Fruit fly (Drosophila melanogaster) whole organism, wandering third instar larva: ENCODE measurements around the gene CG32085.
A peak's percentile ranks its signal among the peaks of the same experiment; 100 is the strongest.

Experiments used
- Abd-B ChIP-seq: fragments of >200 bp; optimal IDR thresholded peaks from 2 replicates; lab custom pipeline; 2017; ENCODE audit warnings: missing biosample characterization, missing genetic modification characterization
- CG32264 ChIP-seq: fragments of 200-800 bp; sonication (Bioruptor generic); optimal IDR thresholded peaks from 2 replicates; lab custom pipeline; 2016; ENCODE audit warnings: missing biosample characterization, missing genetic modification characterization
- CG9705 ChIP-seq: fragments of 200-800 bp; sonication (Bioruptor generic); optimal IDR thresholded peaks from 2 replicates; lab custom pipeline; 2018; ENCODE audit warnings: missing biosample characterization, mild to moderate bottlenecking, missing genetic modification characterization
- CrebA ChIP-seq: fragments of 200-800 bp; sonication (Bioruptor generic); optimal IDR thresholded peaks from 2 replicates; lab custom pipeline; 2016; ENCODE audit warnings: missing biosample characterization, mild to moderate bottlenecking, missing genetic modification characterization, borderline replicate concordance
- Dfd ChIP-seq: fragments of >200 bp; optimal IDR thresholded peaks from 2 replicates; lab custom pipeline; 2017; ENCODE audit warnings: missing biosample characterization, missing genetic modification characterization
- Dif ChIP-seq: fragments of 200-275, 200-300 bp; sonication (Bioruptor generic); optimal IDR thresholded peaks from 2 replicates; lab custom pipeline; 2018; ENCODE audit warnings: missing biosample characterization, missing genetic modification characterization; ENCODE audit not compliant: partially characterized antibody
- GATAd ChIP-seq: sonication (Bioruptor generic); optimal IDR thresholded peaks from 2 replicates; lab custom pipeline; 2016; ENCODE audit warnings: missing biosample characterization, missing genetic modification characterization
- Hnf4 ChIP-seq: fragments of 200-800 bp; sonication (Bioruptor generic); optimal IDR thresholded peaks from 2 replicates; lab custom pipeline; 2016; ENCODE audit warnings: missing biosample characterization, mild to moderate bottlenecking, missing genetic modification characterization
- Hr78 ChIP-seq: fragments of >200 bp; optimal IDR thresholded peaks from 2 replicates; lab custom pipeline; 2017; ENCODE audit warnings: missing biosample characterization, missing genetic modification characterization
- Hr83 ChIP-seq: fragments of 200-300 bp; sonication (Bioruptor generic); optimal IDR thresholded peaks from 2 replicates; lab custom pipeline; 2016; ENCODE audit warnings: missing biosample characterization, mild to moderate bottlenecking, missing genetic modification characterization, moderate library complexity; ENCODE audit not compliant: poor library complexity, severe bottlenecking
- Jra ChIP-seq: sonication (Bioruptor generic); optimal IDR thresholded peaks from 2 replicates; lab custom pipeline; 2016; ENCODE audit warnings: missing biosample characterization, missing genetic modification characterization
- Myc ChIP-seq: fragments of >200 bp; optimal IDR thresholded peaks from 2 replicates; lab custom pipeline; 2017
- N ChIP-seq: fragments of >200 bp; optimal IDR thresholded peaks from 2 replicates; lab custom pipeline; 2018; ENCODE audit warnings: missing biosample characterization, missing external identifiers, missing genetic modification characterization
- OdsH ChIP-seq: fragments of 200-800 bp; sonication (Bioruptor generic); optimal IDR thresholded peaks from 2 replicates; lab custom pipeline; 2016; ENCODE audit warnings: missing biosample characterization, mild to moderate bottlenecking, missing genetic modification characterization
- Rel ChIP-seq, 2 experiments: fragments of 200-800 bp; sonication (Bioruptor generic) in 1 of 2; optimal IDR thresholded peaks; 2 replicates in 1 of 2; 3 replicates in 1 of 2; lab custom pipeline; 2016 to 2019; ENCODE audit warnings: mild to moderate bottlenecking in 2 of 2, missing biosample characterization in 2 of 2, missing genetic modification characterization in 2 of 2, moderate library complexity in 1 of 2
- Sp1 ChIP-seq: fragments of 200-800 bp; sonication (Bioruptor generic); optimal IDR thresholded peaks from 3 replicates; lab custom pipeline; 2019; ENCODE audit warnings: missing biosample characterization, mild to moderate bottlenecking, missing genetic modification characterization, moderate library complexity
- Vsx2 ChIP-seq: fragments of 200-300, 225-300 bp; sonication (Bioruptor generic); optimal IDR thresholded peaks from 2 replicates; lab custom pipeline; 2018; ENCODE audit warnings: missing biosample characterization, missing genetic modification characterization; ENCODE audit not compliant: partially characterized antibody
- br ChIP-seq: fragments of 200-800 bp; sonication (Bioruptor generic); optimal IDR thresholded peaks from 2 replicates; lab custom pipeline; 2016; ENCODE audit warnings: missing biosample characterization, missing genetic modification characterization
- brk ChIP-seq: fragments of 200-800 bp; sonication (Bioruptor generic); optimal IDR thresholded peaks from 2 replicates; lab custom pipeline; 2016; ENCODE audit warnings: missing biosample characterization, mild to moderate bottlenecking, missing genetic modification characterization
- dmrt93B ChIP-seq: fragments of 200-800 bp; sonication (Bioruptor generic); optimal IDR thresholded peaks from 2 replicates; lab custom pipeline; 2018; ENCODE audit warnings: missing biosample characterization, mild to moderate bottlenecking, missing genetic modification characterization
- dsf ChIP-seq: sonication (Bioruptor generic); optimal IDR thresholded peaks from 2 replicates; lab custom pipeline; 2016; ENCODE audit warnings: missing biosample characterization, missing genetic modification characterization, borderline replicate concordance
- ey ChIP-seq: fragments of 200-800 bp; sonication (Bioruptor generic); optimal IDR thresholded peaks from 2 replicates; lab custom pipeline; 2016; ENCODE audit warnings: missing biosample characterization, missing genetic modification characterization
- foxo ChIP-seq, 2 experiments: fragments of 200-800 bp; sonication (Bioruptor generic); optimal IDR thresholded peaks; 2 replicates in 1 of 2; 3 replicates in 1 of 2; lab custom pipeline; 2016 to 2017; ENCODE audit warnings: missing biosample characterization in 2 of 2, missing genetic modification characterization in 2 of 2
- fru ChIP-seq: fragments of 200-800 bp; sonication (Bioruptor generic); optimal IDR thresholded peaks from 3 replicates; lab custom pipeline; 2016; ENCODE audit warnings: missing biosample characterization, mild to moderate bottlenecking, missing genetic modification characterization
- h ChIP-seq: fragments of 200-800 bp; sonication (Bioruptor generic); optimal IDR thresholded peaks from 3 replicates; lab custom pipeline; 2016; ENCODE audit warnings: missing biosample characterization, mild to moderate bottlenecking, missing genetic modification characterization
- jim ChIP-seq: fragments of 175-275, 200-325 bp; sonication (Bioruptor generic); optimal IDR thresholded peaks from 2 replicates; lab custom pipeline; 2016; ENCODE audit warnings: missing biosample characterization, mild to moderate bottlenecking, missing genetic modification characterization
- lola ChIP-seq: fragments of >200 bp; optimal IDR thresholded peaks from 2 replicates; lab custom pipeline; 2017; ENCODE audit warnings: missing biosample characterization, missing genetic modification characterization
- pan ChIP-seq: fragments of >200 bp; optimal IDR thresholded peaks from 2 replicates; lab custom pipeline; 2017
- rgr ChIP-seq: fragments of 200-800 bp; sonication (Bioruptor generic); optimal IDR thresholded peaks from 3 replicates; lab custom pipeline; 2016; ENCODE audit warnings: missing biosample characterization, mild to moderate bottlenecking, missing genetic modification characterization
- sage ChIP-seq: fragments of 200-800 bp; sonication (Bioruptor generic); optimal IDR thresholded peaks from 2 replicates; lab custom pipeline; 2016; ENCODE audit warnings: missing biosample characterization, mild to moderate bottlenecking, missing genetic modification characterization
- sv ChIP-seq: fragments of 200-800 bp; sonication (Bioruptor generic); optimal IDR thresholded peaks from 3 replicates; lab custom pipeline; 2016; ENCODE audit warnings: missing biosample characterization, missing genetic modification characterization
- tai ChIP-seq: sonication (Bioruptor generic); optimal IDR thresholded peaks from 2 replicates; lab custom pipeline; 2016; ENCODE audit warnings: missing biosample characterization, missing genetic modification characterization
- usp ChIP-seq: fragments of >200 bp; optimal IDR thresholded peaks from 2 replicates; lab custom pipeline; 2017; ENCODE audit warnings: missing biosample characterization, missing genetic modification characterization
- woc ChIP-seq: sonication (Bioruptor generic); optimal IDR thresholded peaks from 2 replicates; lab custom pipeline; 2016; ENCODE audit warnings: missing biosample characterization, mild to moderate bottlenecking, missing genetic modification characterization

Gene CG32085

dm6 chr3L:11620001-11620400 lies 60.1 kb downstream of the CG32085 start, which contains the start of gene Muc68Ca:
TSS of gene Muc68Ca (minus strand) at chr3L:11620101.
- TF ChIP-seq CrebA (no peak), OdsH (GFP tag; lab: Kevin White, UChicago) (no peak), foxo (GFP tag; optimal IDR thresholded peaks at IDR 0.05; lab: Kevin White, UChicago) (no peak), usp (GFP tag; lab: Kevin White, UChicago) (no peak), Dif (GFP tag; lab: Kevin White, UChicago) (no peak), Sp1 (GFP tag; lab: Kevin White, UChicago) (no peak), dmrt93B (GFP tag; lab: Kevin White, UChicago) (no peak), N (no peak), fru (no peak)

dm6 chr3L:11609835-11610234 lies 70.3 kb downstream of the CG32085 start, which contains the start of gene CG42832:
TSS of gene CG42832 (plus strand) at chr3L:11610135.
- TF ChIP-seq GATAd (GFP tag; lab: Kevin White, UChicago) (no peak), Jra (GFP tag; lab: Kevin White, UChicago) (no peak), dsf (GFP tag; lab: Kevin White, UChicago) (no peak), N (no peak), jim (GFP tag; lab: Kevin White, UChicago) (no peak), CG9705 (no peak), Hr78 (GFP tag; lab: Kevin White, UChicago) (no peak), Myc (lab: Kevin White, UChicago) (no peak), sv (GFP tag; lab: Kevin White, UChicago) (no peak)

dm6 chr3L:11609153-11609809 lies 70.9 kb downstream of the CG32085 start, which contains the start of gene Duba:
TSS of gene Duba (minus strand) at chr3L:11609465.
- TF ChIP-seq Rel (GFP tag; optimal IDR thresholded peaks at IDR 0.05; lab: Kevin White, UChicago) (no peak), Rel (tag; optimal IDR thresholded peaks at IDR 0.05; lab: Kevin White, UChicago) (peak; percentile 75), ey (GFP tag; lab: Kevin White, UChicago) (no peak), Hr78 (GFP tag; lab: Kevin White, UChicago) (peak; percentile 36)

- TF ChIP-seq Dfd (GFP tag; lab: Kevin White, UChicago), result peak; percentile 93
- TF ChIP-seq fru, result no peak
These were observed 75.9 kb downstream of the CG32085 start for dm6 chr3L:11604227-11604626.

dm6 chr3L:11602040-11602439 lies 78.1 kb downstream of the CG32085 start:
- no peak for TF ChIP-seq dsf (GFP tag; lab: Kevin White, UChicago)
- TF ChIP-seq woc (GFP tag; lab: Kevin White, UChicago), result no peak
- TF ChIP-seq br (GFP tag; lab: Kevin White, UChicago), result no peak
- no peak for TF ChIP-seq pan (lab: Kevin White, UChicago)
- no peak for TF ChIP-seq Abd-B (GFP tag; lab: Kevin White, UChicago)
- TF ChIP-seq CG32264, result no peak
- no peak for TF ChIP-seq dmrt93B (GFP tag; lab: Kevin White, UChicago)
- no peak for TF ChIP-seq OdsH (GFP tag; lab: Kevin White, UChicago)
- TF ChIP-seq Vsx2 (GFP tag; lab: Kevin White, UChicago), result no peak
- TF ChIP-seq Hnf4 (GFP tag; lab: Kevin White, UChicago), result no peak
- no peak for TF ChIP-seq N
- TF ChIP-seq usp (GFP tag; lab: Kevin White, UChicago), result no peak
- TF ChIP-seq Hr78 (GFP tag; lab: Kevin White, UChicago), result no peak

dm6 chr3L:11601133-11601532 lies 79.0 kb downstream of the CG32085 start:
- TF ChIP-seq brk (GFP tag; lab: Kevin White, UChicago) (no peak), sage (GFP tag; lab: Kevin White, UChicago) (no peak), fru (no peak), Hr78 (GFP tag; lab: Kevin White, UChicago) (no peak), woc (GFP tag; lab: Kevin White, UChicago) (no peak), usp (GFP tag; lab: Kevin White, UChicago) (no peak), dmrt93B (GFP tag; lab: Kevin White, UChicago) (no peak), foxo (GFP tag; optimal IDR thresholded peaks at IDR 0.05; lab: Kevin White, UChicago) (no peak), jim (GFP tag; lab: Kevin White, UChicago) (no peak), Hr83 (no peak), Hnf4 (GFP tag; lab: Kevin White, UChicago) (no peak), lola (no peak), h (GFP tag; lab: Kevin White, UChicago) (no peak), sv (GFP tag; lab: Kevin White, UChicago) (no peak), tai (GFP tag; lab: Kevin White, UChicago) (no peak), rgr (GFP tag; lab: Kevin White, UChicago) (no peak), Jra (GFP tag; lab: Kevin White, UChicago) (no peak), Rel (GFP tag; optimal IDR thresholded peaks at IDR 0.05; lab: Kevin White, UChicago) (no peak), Rel (tag; optimal IDR thresholded peaks at IDR 0.05; lab: Kevin White, UChicago) (no peak)
